Worm (Caenorhabditis elegans): ENCODE measurements around the gene F54D12.9.

DNA sequence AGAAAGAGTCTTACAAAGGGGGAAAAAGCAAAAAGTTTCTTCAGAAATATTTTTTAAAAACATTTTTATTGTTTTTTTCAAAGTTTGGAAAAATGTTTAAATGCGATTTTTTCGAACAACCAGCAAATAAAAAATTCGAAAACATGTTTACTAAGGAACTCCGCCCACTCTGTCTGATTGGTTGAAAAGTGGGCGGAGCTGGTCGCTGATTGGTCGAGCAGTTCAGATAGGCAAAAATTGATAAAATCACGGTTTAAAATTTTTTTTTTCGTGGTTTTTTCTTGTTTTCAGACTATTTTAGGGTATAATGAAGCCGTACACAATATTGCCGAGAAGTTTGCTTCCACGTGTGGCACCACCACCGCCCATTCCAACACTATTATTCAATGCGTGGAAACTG lies 9.4 kb downstream of the F54D12.9 start:
- no peak for TF ChIP-seq ama-1 (optimal IDR thresholded peaks at IDR 0.05)
- no peak for TF ChIP-seq zip-5 (tag; optimal IDR thresholded peaks at IDR 0.05)
- no peak for TF ChIP-seq pqm-1 (tag; optimal IDR thresholded peaks at IDR 0.05)
- TF ChIP-seq fkh-10 (GFP tag; optimal IDR thresholded peaks at IDR 0.05): no peak
